Worm (Caenorhabditis elegans) whole organism, L3 larva: ENCODE data around the gene srsx-27.

ENCODE experiments used
- ZK546.5 ChIP-seq: sonication (generic microtip); optimal IDR thresholded peaks from 2 replicates; lab custom pipeline; 2017; ENCODE audit warnings: missing biosample characterization, missing genetic modification characterization
- aly-2 ChIP-seq: fragments of 150-350 bp; optimal IDR thresholded peaks from 2 replicates; lab custom pipeline; 2014; ENCODE audit warnings: missing biosample characterization, missing genetic modification characterization
- ama-1 ChIP-seq: fragments of 150-350 bp; optimal IDR thresholded peaks from 2 replicates; lab custom pipeline; 2018
- ceh-82 ChIP-seq: fragments of 150-350 bp; optimal IDR thresholded peaks from 2 replicates; lab custom pipeline; 2014; ENCODE audit warnings: missing biosample characterization, missing genetic modification characterization
- ceh-9 ChIP-seq: sonication (generic microtip); optimal IDR thresholded peaks from 2 replicates; lab custom pipeline; 2018; ENCODE audit warnings: missing biosample characterization, missing genetic modification characterization
- daf-12 ChIP-seq: fragments of 150-350 bp; optimal IDR thresholded peaks from 2 replicates; lab custom pipeline; 2014; ENCODE audit warnings: missing biosample characterization, missing genetic modification reagents, missing genetic modification characterization
- egl-5 ChIP-seq: fragments of 150-350 bp; optimal IDR thresholded peaks from 2 replicates; lab custom pipeline; 2017; ENCODE audit warnings: missing biosample characterization, missing genetic modification reagents, missing genetic modification characterization, inconsistent platforms
- elt-2 ChIP-seq: sonication (generic microtip); optimal IDR thresholded peaks from 2 replicates; lab custom pipeline; 2016; ENCODE audit warnings: missing genetic modification reagents, mild to moderate bottlenecking, missing genetic modification characterization, missing compliant biosample characterization
- elt-3 ChIP-seq, 3 experiments: fragments of 150-350 bp in 1 of 3; sonication (generic microtip) in 2 of 3; optimal IDR thresholded peaks; 2 replicates in 2 of 3; 4 replicates in 1 of 3; lab custom pipeline; 2014 to 2017; ENCODE audit warnings: missing biosample characterization in 3 of 3, missing genetic modification characterization in 3 of 3
- eor-1 ChIP-seq, 2 experiments: fragments of 150-350 bp; optimal IDR thresholded peaks; 2 replicates each; lab custom pipeline; 2014 to 2018; ENCODE audit warnings: missing biosample characterization in 2 of 2, missing genetic modification characterization in 2 of 2
- fkh-10 ChIP-seq: sonication (generic microtip); optimal IDR thresholded peaks from 2 replicates; lab custom pipeline; 2017; ENCODE audit warnings: missing biosample characterization, missing genetic modification reagents, missing genetic modification characterization
- fkh-2 ChIP-seq: fragments of 150-350 bp; optimal IDR thresholded peaks from 2 replicates; lab custom pipeline; 2014; ENCODE audit warnings: missing biosample characterization, missing genetic modification reagents, missing genetic modification characterization
- hmg-11 ChIP-seq: sonication (generic microtip); optimal IDR thresholded peaks from 2 replicates; lab custom pipeline; 2016; ENCODE audit warnings: missing genetic modification characterization, missing compliant biosample characterization
- lsy-12 ChIP-seq: sonication (generic microtip); optimal IDR thresholded peaks from 2 replicates; lab custom pipeline; 2016; ENCODE audit warnings: mild to moderate bottlenecking, missing genetic modification characterization, missing compliant biosample characterization
- mdl-1 ChIP-seq: fragments of 150-350 bp; optimal IDR thresholded peaks from 2 replicates; lab custom pipeline; 2014; ENCODE audit warnings: missing biosample characterization, missing genetic modification characterization
- nhr-12 ChIP-seq: fragments of 150-350 bp; optimal IDR thresholded peaks from 2 replicates; lab custom pipeline; 2014; ENCODE audit warnings: missing biosample characterization, missing genetic modification characterization
- nhr-23 ChIP-seq: fragments of 150-350 bp; optimal IDR thresholded peaks from 2 replicates; lab custom pipeline; 2014; ENCODE audit warnings: missing biosample characterization, missing genetic modification reagents, missing genetic modification characterization
- nhr-28 ChIP-seq: fragments of 150-350 bp; optimal IDR thresholded peaks from 2 replicates; lab custom pipeline; 2014; ENCODE audit warnings: missing biosample characterization, missing genetic modification characterization
- nhr-67 ChIP-seq: fragments of 150-350 bp; optimal IDR thresholded peaks from 2 replicates; lab custom pipeline; 2014; ENCODE audit warnings: missing biosample characterization, missing genetic modification characterization
- nhr-76 ChIP-seq: fragments of 150-350 bp; sonication (generic microtip); optimal IDR thresholded peaks from 5 replicates; lab custom pipeline; 2014; ENCODE audit warnings: missing biosample characterization, missing genetic modification characterization
- pha-4 ChIP-seq: fragments of 150-350 bp; optimal IDR thresholded peaks from 2 replicates; lab custom pipeline; 2014; ENCODE audit warnings: missing biosample characterization, missing genetic modification reagents, missing genetic modification characterization
- pqm-1 ChIP-seq: fragments of 150-350 bp; optimal IDR thresholded peaks from 2 replicates; lab custom pipeline; 2017; ENCODE audit warnings: missing biosample characterization, missing genetic modification characterization, inconsistent platforms
- sea-2 ChIP-seq: fragments of 150-350 bp; sonication (generic microtip); optimal IDR thresholded peaks from 4 replicates; lab custom pipeline; 2014; ENCODE audit warnings: missing biosample characterization, missing genetic modification reagents, missing genetic modification characterization
- snpc-4 ChIP-seq: fragments of 150-350 bp; optimal IDR thresholded peaks from 2 replicates; lab custom pipeline; 2014; ENCODE audit warnings: missing biosample characterization, missing genetic modification characterization
- unc-39 ChIP-seq: sonication (generic microtip); optimal IDR thresholded peaks from 4 replicates; lab custom pipeline; 2017; ENCODE audit warnings: missing biosample characterization, missing genetic modification characterization
- zag-1 ChIP-seq: fragments of 150-350 bp; optimal IDR thresholded peaks from 2 replicates; lab custom pipeline; 2014; ENCODE audit warnings: missing biosample characterization, missing genetic modification characterization
- ztf-11 ChIP-seq: fragments of 150-350 bp; optimal IDR thresholded peaks from 2 replicates; lab custom pipeline; 2014; ENCODE audit warnings: missing biosample characterization, missing genetic modification characterization

srsx-27 gene

DNA sequence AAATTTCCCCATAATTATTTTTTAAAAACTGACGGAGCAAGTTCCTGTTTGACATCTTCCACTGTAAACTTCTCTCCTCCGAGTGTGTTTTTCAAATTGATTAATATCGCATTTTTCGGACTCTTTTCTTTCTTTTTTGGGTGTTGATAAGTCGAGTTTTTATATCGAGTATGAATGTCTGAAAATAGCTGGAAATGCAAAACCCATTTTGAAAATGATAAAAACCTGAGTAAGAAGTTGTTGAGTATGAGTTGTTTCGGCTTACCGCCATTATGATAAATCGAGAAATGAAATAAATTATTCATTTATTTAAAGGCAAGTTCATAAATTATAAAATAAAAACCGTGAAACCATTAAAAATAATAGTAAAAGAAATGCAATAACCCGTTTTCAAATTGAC is 35.9 kb downstream of the srsx-27 start, which contains the start of gene ZK856.18:
Gene ZK856.18 (minus strand): TSS at position 289 of the 400 bp plus-strand sequence.
- TF ChIP-seq pqm-1 (tag; lab: Kevin White, UChicago) (no peak), ZK546.5 (tag; lab: Kevin White, UChicago) (no peak), ama-1 (lab: Kevin White, UChicago) (no peak), nhr-67 (no peak), nhr-12 (tag; lab: Kevin White, UChicago) (no peak), ztf-11 (tag; lab: Kevin White, UChicago) (no peak), eor-1 (tag; optimal IDR thresholded peaks at IDR 0.05; lab: Kevin White, UChicago) (no peak), nhr-23 (tag; lab: Kevin White, UChicago) (no peak), mdl-1 (no peak), nhr-76 (tag; lab: Kevin White, UChicago) (no peak), egl-5 (tag; lab: Kevin White, UChicago) (no peak), fkh-10 (GFP tag; lab: Kevin White, UChicago) (no peak), hmg-11 (tag; lab: Kevin White, UChicago) (no peak), lsy-12 (tag; lab: Kevin White, UChicago) (no peak), aly-2 (no peak)

DNA sequence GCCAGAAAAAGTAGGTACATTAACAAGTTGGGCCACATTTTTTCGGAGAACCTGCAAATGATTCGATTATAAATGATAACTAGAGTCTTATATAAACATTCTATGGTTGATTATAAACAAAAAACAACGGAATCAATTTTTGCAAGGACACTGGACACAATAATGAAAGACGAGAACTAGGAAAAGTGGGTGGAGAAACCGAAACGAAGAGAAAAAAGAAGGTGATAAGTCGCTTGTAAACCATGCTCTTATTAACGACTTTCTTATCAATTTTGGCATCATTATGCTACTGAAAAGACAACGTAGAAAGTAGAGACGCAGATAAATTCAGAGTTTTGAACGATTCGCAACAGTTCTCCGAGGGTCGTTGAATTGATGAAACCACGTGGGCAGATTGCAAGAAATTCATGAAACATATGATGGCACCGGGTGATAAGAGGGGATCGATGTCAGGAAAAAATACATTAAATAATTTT is 40.3 kb downstream of the srsx-27 start, which contains the start of gene ZK856.5:
Gene ZK856.5 (minus strand): TSS at position 51 of the 476 bp plus-strand sequence.
- TF ChIP-seq sea-2 (GFP tag; lab: Kevin White, UChicago) (no peak), pqm-1 (tag; lab: Kevin White, UChicago) (peak; percentile 94), pha-4 (tag; lab: Kevin White, UChicago) (peak; percentile 14), ZK546.5 (tag; lab: Kevin White, UChicago) (no peak), elt-2 (tag; lab: Kevin White, UChicago) (peak; percentile 91)

DNA sequence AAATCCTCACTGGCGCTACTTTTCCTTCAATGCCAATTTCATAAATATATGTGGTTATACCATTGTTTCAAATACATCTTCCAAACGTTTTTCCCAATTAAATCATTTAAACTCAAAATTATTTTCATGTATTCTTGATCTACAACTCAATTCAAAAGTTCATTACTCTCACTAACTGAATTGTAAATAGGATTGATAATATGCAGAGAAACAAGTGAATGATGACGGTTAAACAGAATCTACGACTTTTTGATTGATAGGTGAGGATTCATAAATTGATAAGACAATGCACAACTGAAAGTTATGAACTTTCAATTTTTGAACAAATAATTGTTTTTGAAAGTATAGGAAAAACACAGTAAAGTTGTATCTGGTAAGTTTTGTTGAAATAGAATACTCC is 41.4 kb downstream of the srsx-27 start:
- TF ChIP-seq elt-2 (tag; lab: Kevin White, UChicago) (peak; percentile 22), zag-1 (tag; lab: Kevin White, UChicago) (no peak)
- TF ChIP-seq, all 47 proteins: peak for 1

DNA sequence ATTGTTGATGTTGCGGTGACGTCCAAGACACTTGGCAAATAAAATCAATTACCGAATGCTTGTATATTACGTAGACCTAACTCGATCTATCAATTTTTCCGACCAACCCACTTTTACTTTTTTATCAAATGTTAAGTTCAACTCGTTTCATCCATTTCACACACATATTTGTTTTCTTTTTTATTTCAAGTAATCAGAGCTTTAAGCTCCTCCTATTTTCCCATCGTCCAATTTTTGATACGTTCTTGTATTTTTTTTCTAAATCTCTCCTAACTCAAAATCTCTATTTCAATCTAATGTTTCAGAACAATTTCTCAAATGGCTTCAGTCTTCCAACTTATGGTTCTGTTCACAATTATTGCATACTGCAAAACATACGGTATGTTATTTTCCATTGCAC is 48.6 kb downstream of the srsx-27 start, which contains the start of gene ZK856.6:
Gene ZK856.6 (plus strand): TSS at position 301 of the 400 bp plus-strand sequence.
- TF ChIP-seq ztf-11 (tag; lab: Kevin White, UChicago) (no peak), unc-39 (no peak), daf-12 (tag; lab: Kevin White, UChicago) (no peak), zag-1 (tag; lab: Kevin White, UChicago) (no peak), snpc-4 (no peak), nhr-28 (tag; lab: Kevin White, UChicago) (no peak), nhr-12 (tag; lab: Kevin White, UChicago) (no peak), ceh-9 (tag; lab: Kevin White, UChicago) (no peak), elt-3 (tag; optimal IDR thresholded peaks at IDR 0.05; lab: Kevin White, UChicago) (no peak), pha-4 (tag; lab: Kevin White, UChicago) (no peak), ceh-82 (tag; lab: Kevin White, UChicago) (no peak), fkh-2 (tag; lab: Kevin White, UChicago) (no peak)
